Fruit fly (Drosophila melanogaster): ENCODE results near the gene S-Lap2.

dm6 chr3L:8669847-8670622 is 50.3 kb downstream of the S-Lap2 start:
- TF ChIP-seq pan (optimal IDR thresholded peaks at IDR 0.05): no peak
- no peak for TF ChIP-seq CG8478 (optimal IDR thresholded peaks at IDR 0.05)
- no peak for TF ChIP-seq psq (optimal IDR thresholded peaks at IDR 0.05)

Measured in whole organism.